Worm (Caenorhabditis elegans) whole organism, L2 larva: ENCODE results near the gene C28A5.2.

Experiments
- alr-1 ChIP-seq: fragments of 150-350 bp; optimal IDR thresholded peaks from 2 replicates; lab custom pipeline; 2014; ENCODE audit warnings: missing biosample characterization, missing genetic modification characterization
- blmp-1 ChIP-seq: sonication (generic microtip); optimal IDR thresholded peaks from 2 replicates; lab custom pipeline; 2017; ENCODE audit warnings: missing genetic modification characterization, mild to moderate bottlenecking, missing compliant biosample characterization, antibody characterized with exemption, moderate library complexity; ENCODE audit not compliant: insufficient read depth
- ceh-82 ChIP-seq: fragments of 150-350 bp; optimal IDR thresholded peaks from 2 replicates; lab custom pipeline; 2014; ENCODE audit warnings: missing biosample characterization, missing genetic modification characterization
- egl-27 ChIP-seq: sonication (generic microtip); optimal IDR thresholded peaks from 3 replicates; lab custom pipeline; 2017; ENCODE audit warnings: missing biosample characterization, missing genetic modification reagents, missing genetic modification characterization
- elt-3 ChIP-seq: sonication (generic microtip); optimal IDR thresholded peaks from 2 replicates; lab custom pipeline; 2017; ENCODE audit warnings: missing biosample characterization, missing genetic modification characterization
- lin-13 ChIP-seq: fragments of 150-350 bp; optimal IDR thresholded peaks from 2 replicates; lab custom pipeline; 2014; ENCODE audit warnings: missing biosample characterization, missing genetic modification reagents, missing genetic modification characterization
- lsy-2 ChIP-seq, 2 experiments: fragments of 150-350 bp in 1 of 2; sonication (generic microtip) in 1 of 2; optimal IDR thresholded peaks; 2 replicates each; lab custom pipeline; 2014 to 2017; ENCODE audit warnings: missing biosample characterization in 2 of 2, missing genetic modification characterization in 2 of 2
- mdl-1 ChIP-seq, 2 experiments: fragments of 150-350 bp in 1 of 2; sonication (generic microtip) in 1 of 2; optimal IDR thresholded peaks; 2 replicates each; lab custom pipeline; 2017; ENCODE audit warnings: missing biosample characterization in 2 of 2, missing genetic modification characterization in 2 of 2
- nhr-12 ChIP-seq: fragments of 150-350 bp; optimal IDR thresholded peaks from 2 replicates; lab custom pipeline; 2014; ENCODE audit warnings: missing biosample characterization, missing genetic modification characterization
- nhr-23 ChIP-seq: fragments of 150-350 bp; optimal IDR thresholded peaks from 2 replicates; lab custom pipeline; 2014; ENCODE audit warnings: missing biosample characterization, missing genetic modification reagents, missing genetic modification characterization
- nhr-25 ChIP-seq: fragments of 150-350 bp; sonication (generic microtip); optimal IDR thresholded peaks from 3 replicates; lab custom pipeline; 2014; ENCODE audit warnings: missing biosample characterization, missing genetic modification characterization
- nhr-6 ChIP-seq: fragments of 150-350 bp; optimal IDR thresholded peaks from 2 replicates; lab custom pipeline; 2014; ENCODE audit warnings: missing biosample characterization, missing genetic modification characterization
- unc-39 ChIP-seq: fragments of 150-350 bp; optimal IDR thresholded peaks from 2 replicates; lab custom pipeline; 2014; ENCODE audit warnings: missing biosample characterization, missing genetic modification characterization
- unc-62 ChIP-seq: fragments of 150-350 bp; optimal IDR thresholded peaks from 2 replicates; lab custom pipeline; 2014; ENCODE audit warnings: missing biosample characterization, missing genetic modification reagents, missing genetic modification characterization

- no peak for TF ChIP-seq egl-27
- TF ChIP-seq nhr-6 = no peak
- no peak for TF ChIP-seq unc-62 (GFP tag; lab: Kevin White, UChicago)
- TF ChIP-seq lsy-2 (tag; optimal IDR thresholded peaks at IDR 0.05; lab: Kevin White, UChicago) = no peak
- no peak for TF ChIP-seq nhr-25
- TF ChIP-seq nhr-23 (tag; lab: Kevin White, UChicago) = no peak
- no peak for TF ChIP-seq mdl-1 (tag; optimal IDR thresholded peaks at IDR 0.05; lab: Kevin White, UChicago)
- TF ChIP-seq nhr-12 = no peak
- TF ChIP-seq unc-39 (tag; lab: Kevin White, UChicago) = no peak
- no peak for TF ChIP-seq elt-3
- TF ChIP-seq ceh-82 (tag; lab: Kevin White, UChicago) = no peak
- TF ChIP-seq alr-1 (tag; lab: Kevin White, UChicago) = no peak
- TF ChIP-seq lin-13 (GFP tag; lab: Kevin White, UChicago) = no peak
- no peak for TF ChIP-seq blmp-1 (tag; lab: Kevin White, UChicago)
These were observed 21.4 kb downstream of the C28A5.2 start, which contains the start of the genes R07E5.19 and pdcd-2 for ce11 chrIII:4417956-4418355.
